Worm (Caenorhabditis elegans) whole organism, L1 larva: ENCODE results near the gene flp-19.

Source experiments
- C16A3.4 ChIP-seq: fragments of 150-350 bp; optimal IDR thresholded peaks from 2 replicates; lab custom pipeline; 2014; ENCODE audit warnings: missing biosample characterization, missing genetic modification characterization
- F16B12.6 ChIP-seq: fragments of 150-350 bp; optimal IDR thresholded peaks from 2 replicates; lab custom pipeline; 2014; ENCODE audit warnings: missing biosample characterization, missing genetic modification characterization
- alr-1 ChIP-seq: fragments of 200-800 bp; sonication (Bioruptor generic); optimal IDR thresholded peaks from 2 replicates; lab custom pipeline; 2018; ENCODE audit warnings: borderline replicate concordance, mild to moderate bottlenecking, missing genetic modification characterization, missing compliant biosample characterization
- aly-2 ChIP-seq: fragments of 150-350 bp; optimal IDR thresholded peaks from 2 replicates; lab custom pipeline; 2014; ENCODE audit warnings: missing biosample characterization, missing genetic modification characterization
- ceh-63 ChIP-seq: fragments of 200-800 bp; sonication (Bioruptor generic); optimal IDR thresholded peaks from 2 replicates; lab custom pipeline; 2018; ENCODE audit warnings: mild to moderate bottlenecking, missing genetic modification characterization, missing compliant biosample characterization
- ceh-88 ChIP-seq: fragments of 200-800 bp; sonication (Bioruptor generic); IDR thresholded peaks from 2 replicates; pipeline ENCODE4 v1.3.6; 2022; ENCODE audit warnings: missing genetic modification characterization, missing compliant biosample characterization
- ces-1 ChIP-seq: fragments of 150-350 bp; optimal IDR thresholded peaks from 2 replicates; lab custom pipeline; 2014; ENCODE audit warnings: missing biosample characterization, missing genetic modification reagents, missing genetic modification characterization
- dpl-1 ChIP-seq, 3 experiments: fragments of 150-350 bp in 2 of 3; sonication (generic microtip) in 1 of 3; optimal IDR thresholded peaks; 2 replicates each; lab custom pipeline; 2014 to 2017; ENCODE audit warnings: missing biosample characterization in 3 of 3, missing genetic modification characterization in 3 of 3, missing genetic modification reagents in 3 of 3
- dsc-1 ChIP-seq: sonication (generic microtip); optimal IDR thresholded peaks from 2 replicates; lab custom pipeline; 2016; ENCODE audit warnings: mild to moderate bottlenecking, missing genetic modification characterization, missing compliant biosample characterization
- efl-1 ChIP-seq, 4 experiments: fragments of 150-350 bp; optimal IDR thresholded peaks in 3 of 4; peaks in 1 of 4; 1 replicate in 1 of 4; 2 replicates in 3 of 4; lab custom pipeline; 2014; ENCODE audit warnings: missing biosample characterization in 2 of 4, missing genetic modification characterization in 2 of 4, missing genetic modification reagents in 2 of 4
- efl-3 ChIP-seq: fragments of 200-800 bp; sonication (Bioruptor generic); optimal IDR thresholded peaks from 2 replicates; lab custom pipeline; 2018; ENCODE audit warnings: mild to moderate bottlenecking, missing genetic modification characterization, missing compliant biosample characterization
- egl-27 ChIP-seq, 2 experiments: fragments of 150-350 bp in 1 of 2; sonication (generic microtip); optimal IDR thresholded peaks; 3 replicates each; lab custom pipeline; 2017 to 2018; ENCODE audit warnings: missing biosample characterization in 2 of 2, missing genetic modification characterization in 2 of 2, missing genetic modification reagents in 2 of 2
- elt-2 ChIP-seq: sonication (generic microtip); optimal IDR thresholded peaks from 2 replicates; lab custom pipeline; 2016; ENCODE audit warnings: missing genetic modification characterization, mild to moderate bottlenecking, inconsistent platforms, missing compliant biosample characterization, missing genetic modification reagents
- elt-3 ChIP-seq, 6 experiments: fragments of 150-350 bp in 1 of 6; sonication (generic microtip); optimal IDR thresholded peaks; 2 replicates each; lab custom pipeline; 2017 to 2018; ENCODE audit warnings: missing biosample characterization in 6 of 6, missing genetic modification characterization in 6 of 6, inconsistent platforms in 1 of 6
- ets-5 ChIP-seq: fragments of 200-800 bp; sonication (Bioruptor generic); IDR thresholded peaks from 2 replicates; pipeline ENCODE4 v1.3.6; 2022; ENCODE audit warnings: missing genetic modification characterization, missing compliant biosample characterization
- fkh-8 ChIP-seq: sonication (generic microtip); optimal IDR thresholded peaks from 2 replicates; lab custom pipeline; 2016; ENCODE audit warnings: mild to moderate bottlenecking, missing genetic modification characterization, missing compliant biosample characterization
- fos-1 ChIP-seq: fragments of 150-350 bp; optimal IDR thresholded peaks from 2 replicates; lab custom pipeline; 2014; ENCODE audit warnings: missing biosample characterization, missing genetic modification characterization
- grh-1 ChIP-seq: fragments of 200-800 bp; sonication (Bioruptor generic); IDR thresholded peaks from 2 replicates; pipeline ENCODE4 v1.3.6; 2022; ENCODE audit warnings: missing genetic modification reagents, missing genetic modification characterization, missing compliant biosample characterization
- hlh-4 ChIP-seq: sonication (generic microtip); optimal IDR thresholded peaks from 2 replicates; lab custom pipeline; 2016; ENCODE audit warnings: mild to moderate bottlenecking, missing genetic modification characterization, missing compliant biosample characterization
- hpl-2 ChIP-seq: fragments of 150-350 bp; optimal IDR thresholded peaks from 2 replicates; lab custom pipeline; 2014; ENCODE audit warnings: missing biosample characterization, missing genetic modification reagents, missing genetic modification characterization
- irx-1 ChIP-seq: sonication (generic microtip); optimal IDR thresholded peaks from 2 replicates; lab custom pipeline; 2016; ENCODE audit warnings: missing genetic modification characterization, missing compliant biosample characterization
- lin-13 ChIP-seq: fragments of 150-350 bp; optimal IDR thresholded peaks from 2 replicates; lab custom pipeline; 2014; ENCODE audit warnings: missing biosample characterization, missing genetic modification reagents, missing genetic modification characterization
- lin-35 ChIP-seq, 2 experiments: fragments of 150-350 bp; optimal IDR thresholded peaks; 2 replicates each; lab custom pipeline; 2014; ENCODE audit warnings: missing biosample characterization in 2 of 2, missing genetic modification characterization in 2 of 2, missing genetic modification reagents in 2 of 2
- lsy-2 ChIP-seq, 2 experiments: fragments of 150-350 bp; optimal IDR thresholded peaks; 2 replicates each; lab custom pipeline; 2014; ENCODE audit warnings: missing biosample characterization in 2 of 2, missing genetic modification characterization in 2 of 2
- mab-9 ChIP-seq: fragments of 200-800 bp; sonication (Bioruptor generic); IDR thresholded peaks from 2 replicates; pipeline ENCODE4 v1.3.6; 2022; ENCODE audit warnings: missing genetic modification reagents, missing genetic modification characterization, missing compliant biosample characterization
- mdl-1 ChIP-seq, 2 experiments: fragments of 150-350 bp; optimal IDR thresholded peaks; 2 replicates each; lab custom pipeline; 2014 to 2017; ENCODE audit warnings: missing biosample characterization in 2 of 2, missing genetic modification characterization in 2 of 2, inconsistent platforms in 1 of 2
- mep-1 ChIP-seq: fragments of 150-350 bp; optimal IDR thresholded peaks from 2 replicates; lab custom pipeline; 2014; ENCODE audit warnings: missing biosample characterization, missing genetic modification characterization
- nhr-19 ChIP-seq: fragments of 200-800 bp; sonication (Bioruptor generic); conservative IDR thresholded peaks from 2 replicates; pipeline ENCODE4 v1.3.6; 2022; ENCODE audit warnings: missing genetic modification characterization, missing compliant biosample characterization
- nhr-47 ChIP-seq: sonication (generic microtip); optimal IDR thresholded peaks from 2 replicates; lab custom pipeline; 2016; ENCODE audit warnings: mild to moderate bottlenecking, missing genetic modification characterization, moderate library complexity, missing compliant biosample characterization
- nhr-71 ChIP-seq: sonication (generic microtip); optimal IDR thresholded peaks from 2 replicates; lab custom pipeline; 2016; ENCODE audit warnings: mild to moderate bottlenecking, missing genetic modification characterization, moderate library complexity, missing compliant biosample characterization
- nhr-76 ChIP-seq: sonication (generic microtip); optimal IDR thresholded peaks from 2 replicates; lab custom pipeline; 2017; ENCODE audit warnings: missing biosample characterization, missing genetic modification characterization
- nhr-77 ChIP-seq: fragments of 150-350 bp; optimal IDR thresholded peaks from 2 replicates; lab custom pipeline; 2014; ENCODE audit warnings: missing biosample characterization, missing genetic modification characterization
- nhr-90 ChIP-seq: sonication (generic microtip); optimal IDR thresholded peaks from 2 replicates; lab custom pipeline; 2016; ENCODE audit warnings: mild to moderate bottlenecking, missing genetic modification characterization, missing compliant biosample characterization; ENCODE audit not compliant: poor library complexity
- pag-3 ChIP-seq: sonication (generic microtip); optimal IDR thresholded peaks from 2 replicates; lab custom pipeline; 2017; ENCODE audit warnings: missing genetic modification characterization, mild to moderate bottlenecking, missing compliant biosample characterization, antibody characterized with exemption, borderline replicate concordance; ENCODE audit not compliant: insufficient read depth
- pax-3 ChIP-seq: fragments of 200-800 bp; sonication (Bioruptor generic); optimal IDR thresholded peaks from 2 replicates; lab custom pipeline; 2018; ENCODE audit warnings: mild to moderate bottlenecking, missing genetic modification characterization, moderate library complexity, missing compliant biosample characterization
- rnt-1 ChIP-seq: sonication (generic microtip); optimal IDR thresholded peaks from 2 replicates; lab custom pipeline; 2016; ENCODE audit warnings: mild to moderate bottlenecking, missing genetic modification characterization, moderate library complexity, missing compliant biosample characterization
- snpc-4 ChIP-seq: fragments of 150-350 bp; optimal IDR thresholded peaks from 2 replicates; lab custom pipeline; 2014; ENCODE audit warnings: missing biosample characterization, missing genetic modification characterization
- snu-23 ChIP-seq: sonication (generic microtip); optimal IDR thresholded peaks from 2 replicates; lab custom pipeline; 2016; ENCODE audit warnings: missing genetic modification characterization, missing compliant biosample characterization
- sox-4 ChIP-seq: sonication (generic microtip); optimal IDR thresholded peaks from 2 replicates; lab custom pipeline; 2016; ENCODE audit warnings: missing genetic modification characterization, missing compliant biosample characterization
- sptf-1 ChIP-seq: fragments of 150-350 bp; optimal IDR thresholded peaks from 2 replicates; lab custom pipeline; 2014; ENCODE audit warnings: missing biosample characterization, missing genetic modification characterization
- sup-37 ChIP-seq: fragments of 200-800 bp; sonication (Bioruptor generic); optimal IDR thresholded peaks from 2 replicates; lab custom pipeline; 2018; ENCODE audit warnings: mild to moderate bottlenecking, missing genetic modification characterization, missing compliant biosample characterization
- unc-130 ChIP-seq: fragments of 150-350 bp; optimal IDR thresholded peaks from 2 replicates; lab custom pipeline; 2017; ENCODE audit warnings: missing biosample characterization, missing genetic modification characterization, inconsistent platforms
- unc-86 ChIP-seq: sonication (generic microtip); optimal IDR thresholded peaks from 2 replicates; lab custom pipeline; 2016; ENCODE audit warnings: missing genetic modification characterization, missing compliant biosample characterization
- vab-15 ChIP-seq: sonication (generic microtip); optimal IDR thresholded peaks from 2 replicates; lab custom pipeline; 2017; ENCODE audit warnings: missing genotype, mild to moderate bottlenecking, missing genetic modification characterization, missing compliant biosample characterization
- xbp-1 ChIP-seq: sonication (generic microtip); optimal IDR thresholded peaks from 2 replicates; lab custom pipeline; 2016; ENCODE audit warnings: missing genetic modification characterization, missing compliant biosample characterization
- zag-1 ChIP-seq: fragments of 150-350 bp; optimal IDR thresholded peaks from 2 replicates; lab custom pipeline; 2014; ENCODE audit warnings: missing biosample characterization, missing genetic modification characterization

Gene flp-19

DNA sequence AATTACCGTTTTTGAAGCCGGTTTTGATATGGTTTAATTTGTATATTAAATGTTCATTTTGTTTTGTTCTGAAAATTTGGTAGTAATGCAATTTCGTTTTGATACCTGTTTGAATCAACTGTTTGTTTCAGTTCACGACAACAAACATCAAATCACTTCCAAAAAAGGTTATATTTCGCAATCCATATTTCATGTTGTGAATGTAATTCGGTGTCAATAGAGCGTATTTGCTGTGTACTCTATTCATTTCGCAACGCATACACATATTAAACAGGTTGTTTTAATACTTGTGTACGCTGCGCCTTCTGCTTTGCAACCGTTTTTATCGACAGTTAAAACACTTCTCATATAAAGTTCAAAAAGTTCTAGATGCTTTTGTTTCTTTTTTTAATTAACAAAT is 28.1 kb upstream of the flp-19 start (continued):
- no peak for TF ChIP-seq zag-1 (tag; lab: Kevin White, UChicago)
- TF ChIP-seq F16B12.6 (tag; lab: Kevin White, UChicago) = no peak
- TF ChIP-seq nhr-47 (tag; lab: Kevin White, UChicago) = peak; percentile 59
- TF ChIP-seq unc-86 (tag; lab: Kevin White, UChicago) = no peak
- TF ChIP-seq lin-35 (GFP tag; optimal IDR thresholded peaks at IDR 0.05; lab: Kevin White, UChicago) = peak; percentile 36 to 78
- no peak for TF ChIP-seq rnt-1 (tag; lab: Kevin White, UChicago)
- no peak for TF ChIP-seq dsc-1
- peak; percentile 51 for TF ChIP-seq snpc-4 (tag; lab: Kevin White, UChicago)
- TF ChIP-seq efl-1 (optimal IDR thresholded peaks at IDR 0.05; lab: Kevin White, UChicago) = peak in 1 of 2 experiments; percentile 69
- TF ChIP-seq efl-1 (GFP tag; optimal IDR thresholded peaks at IDR 0.05 in 1 of 2; lab: Kevin White, UChicago) = peak; percentile 51 to 91
- no peak for TF ChIP-seq mab-9 (GFP tag; lab: Robert Waterston, UW)
- peak; percentile 52 for TF ChIP-seq irx-1
- peak; percentile 24 for TF ChIP-seq nhr-19
- TF ChIP-seq pag-3 (tag; lab: Kevin White, UChicago) = peak; percentile 16
- TF ChIP-seq unc-130 (tag; lab: Kevin White, UChicago) = no peak
- TF ChIP-seq nhr-76 = no peak
- TF ChIP-seq ces-1 = no peak
- no peak for TF ChIP-seq sox-4 (tag; lab: Kevin White, UChicago)
- peak; percentile 58 for TF ChIP-seq lin-13 (GFP tag; lab: Kevin White, UChicago)
- TF ChIP-seq aly-2 (tag; lab: Kevin White, UChicago) = no peak
- TF ChIP-seq hlh-4 (tag; lab: Kevin White, UChicago) = no peak
- peak in 1 of 2 experiments; percentile 12 for TF ChIP-seq mdl-1 (tag; optimal IDR thresholded peaks at IDR 0.05; lab: Kevin White, UChicago)
- TF ChIP-seq fos-1 (tag; lab: Kevin White, UChicago) = peak; percentile 60
- TF ChIP-seq C16A3.4 (tag; lab: Kevin White, UChicago) = peak; percentile 74
- TF ChIP-seq efl-3 (GFP tag; lab: Kevin White, UChicago) = no peak
- no peak for TF ChIP-seq sptf-1 (tag; lab: Kevin White, UChicago)
- no peak for TF ChIP-seq alr-1 (tag; lab: Kevin White, UChicago)
- TF ChIP-seq pax-3 = no peak
- TF ChIP-seq lsy-2 (tag; optimal IDR thresholded peaks at IDR 0.05; lab: Kevin White, UChicago) = peak; percentile 50 to 81
- TF ChIP-seq nhr-71 (tag; lab: Kevin White, UChicago) = peak; percentile 73
- peak; percentile 46 for TF ChIP-seq fkh-8 (tag; lab: Kevin White, UChicago)
- TF ChIP-seq dpl-1 (GFP tag; optimal IDR thresholded peaks at IDR 0.05; lab: Kevin White, UChicago) = peak; percentile 33 to 60 (median 53)
- TF ChIP-seq egl-27 (tag; optimal IDR thresholded peaks at IDR 0.05; lab: Kevin White, UChicago) = no peak
- no peak for TF ChIP-seq grh-1 (GFP tag; lab: Robert Waterston, UW)
- TF ChIP-seq sup-37 (GFP tag; lab: Kevin White, UChicago) = no peak
- TF ChIP-seq elt-2 (tag; lab: Kevin White, UChicago) = no peak
- TF ChIP-seq mep-1 (tag; lab: Kevin White, UChicago) = peak; percentile 46
- TF ChIP-seq vab-15 = peak; percentile 52
- TF ChIP-seq nhr-90 = peak; percentile 36
- TF ChIP-seq ceh-63 (GFP tag; lab: Kevin White, UChicago) = no peak
- no peak for TF ChIP-seq ets-5 (GFP tag; lab: Robert Waterston, UW)
- peak; percentile 69 for TF ChIP-seq snu-23 (GFP tag; lab: Kevin White, UChicago)
- no peak for TF ChIP-seq ceh-88
- peak; percentile 55 for TF ChIP-seq hpl-2 (GFP tag; lab: Kevin White, UChicago)
- peak in 2 of 6 experiments; percentile 60 to 70 for TF ChIP-seq elt-3 (tag; optimal IDR thresholded peaks at IDR 0.05; lab: Kevin White, UChicago)
- peak; percentile 60 for TF ChIP-seq xbp-1 (tag; lab: Kevin White, UChicago)
- peak; percentile 6 for TF ChIP-seq nhr-77 (tag; lab: Kevin White, UChicago)
- TF ChIP-seq, all 84 proteins: peak for 35
